Worm (Caenorhabditis elegans) whole organism, L4 larva: ENCODE measurements around the gene T27D12.6.

Experiments used
- F49E8.2 ChIP-seq: sonication (generic microtip); optimal IDR thresholded peaks from 2 replicates; lab custom pipeline; 2016; ENCODE audit warnings: missing compliant biosample characterization, mild to moderate bottlenecking, missing genetic modification characterization, borderline replicate concordance
- T20F7.1 ChIP-seq: fragments of 200-800 bp; sonication (Bioruptor generic); optimal IDR thresholded peaks from 2 replicates; lab custom pipeline; 2018; ENCODE audit warnings: mild to moderate bottlenecking, missing genetic modification characterization, missing compliant biosample characterization
- ZK546.5 ChIP-seq, 2 experiments: sonication (generic microtip); optimal IDR thresholded peaks; 2 replicates each; lab custom pipeline; 2017; ENCODE audit warnings: missing biosample characterization in 2 of 2, missing genetic modification characterization in 2 of 2
- ama-1 ChIP-seq: fragments of 150-350 bp; optimal IDR thresholded peaks from 2 replicates; lab custom pipeline; 2014; ENCODE audit warnings: inconsistent platforms, mixed read lengths
- egl-27 ChIP-seq: sonication (generic microtip); optimal IDR thresholded peaks from 3 replicates; lab custom pipeline; 2017; ENCODE audit warnings: missing biosample characterization, missing genetic modification reagents, missing genetic modification characterization
- hmg-1.1 ChIP-seq: fragments of 200-800 bp; sonication (Bioruptor generic); IDR thresholded peaks from 2 replicates; pipeline ENCODE4 v1.3.6; 2022; ENCODE audit warnings: missing genetic modification reagents, missing genetic modification characterization, missing compliant biosample characterization
- lsy-2 ChIP-seq, 2 experiments: fragments of 150-350 bp in 1 of 2; sonication (generic microtip) in 1 of 2; optimal IDR thresholded peaks; 2 replicates each; lab custom pipeline; 2014 to 2017; ENCODE audit warnings: missing biosample characterization in 2 of 2, missing genetic modification characterization in 2 of 2
- madf-9 ChIP-seq: fragments of 200-800 bp; sonication (Bioruptor generic); conservative IDR thresholded peaks from 2 replicates; pipeline ENCODE4 v1.3.6; 2022; ENCODE audit warnings: missing genetic modification reagents, missing genetic modification characterization, missing compliant biosample characterization
- mdl-1 ChIP-seq, 2 experiments: fragments of 150-350 bp in 1 of 2; sonication (generic microtip) in 1 of 2; optimal IDR thresholded peaks; 2 replicates each; lab custom pipeline; 2014 to 2017; ENCODE audit warnings: missing biosample characterization in 2 of 2, missing genetic modification characterization in 2 of 2
- nhr-237 ChIP-seq: sonication (generic microtip); optimal IDR thresholded peaks from 2 replicates; lab custom pipeline; 2017; ENCODE audit warnings: missing biosample characterization, missing genetic modification characterization
- pqm-1 ChIP-seq: sonication (generic microtip); optimal IDR thresholded peaks from 2 replicates; lab custom pipeline; 2017; ENCODE audit warnings: missing biosample characterization, missing genetic modification characterization
- sdz-12 ChIP-seq: fragments of 200-800 bp; sonication (Bioruptor generic); optimal IDR thresholded peaks from 2 replicates; lab custom pipeline; 2018; ENCODE audit warnings: mild to moderate bottlenecking, missing genetic modification characterization, missing compliant biosample characterization
- skn-1 ChIP-seq: fragments of 150-350 bp; optimal IDR thresholded peaks from 2 replicates; lab custom pipeline; 2014; ENCODE audit warnings: missing biosample characterization, missing genetic modification characterization
- snpc-4 ChIP-seq: fragments of 150-350 bp; optimal IDR thresholded peaks from 2 replicates; lab custom pipeline; 2014; ENCODE audit warnings: missing biosample characterization, missing genetic modification characterization

- TF ChIP-seq ama-1 (lab: Kevin White, UChicago): no peak
- no peak for TF ChIP-seq egl-27 (tag; lab: Kevin White, UChicago)
- no peak for TF ChIP-seq mdl-1 (tag; optimal IDR thresholded peaks at IDR 0.05; lab: Kevin White, UChicago)
- TF ChIP-seq lsy-2 (tag; optimal IDR thresholded peaks at IDR 0.05; lab: Kevin White, UChicago): no peak
- no peak for TF ChIP-seq madf-9 (GFP tag; lab: Robert Waterston, UW)
- TF ChIP-seq ZK546.5 (tag; optimal IDR thresholded peaks at IDR 0.05; lab: Kevin White, UChicago): no peak
- no peak for TF ChIP-seq snpc-4 (tag; lab: Kevin White, UChicago)
- no peak for TF ChIP-seq pqm-1 (tag; lab: Kevin White, UChicago)
- TF ChIP-seq nhr-237: no peak
- no peak for TF ChIP-seq sdz-12 (GFP tag; lab: Kevin White, UChicago)
- no peak for TF ChIP-seq skn-1 (tag; lab: Kevin White, UChicago)
- TF ChIP-seq hmg-1.1 (GFP tag; lab: Robert Waterston, UW): no peak
- TF ChIP-seq F49E8.2 (tag; lab: Kevin White, UChicago): no peak
- TF ChIP-seq T20F7.1 (GFP tag; lab: Kevin White, UChicago): no peak
Measured at ce11 chrII:11835208-11835607, at the start of gene T27D12.6.
